Worm (Caenorhabditis elegans) whole organism, L2 larva: Measurements from ENCODE around the gene nep-12.

Experiments used
- ama-1 ChIP-seq: fragments of 150-350 bp; optimal IDR thresholded peaks from 2 replicates; lab custom pipeline; 2018; ENCODE audit warnings: inconsistent platforms
- blmp-1 ChIP-seq: sonication (generic microtip); optimal IDR thresholded peaks from 2 replicates; lab custom pipeline; 2017; ENCODE audit warnings: missing genetic modification characterization, mild to moderate bottlenecking, missing compliant biosample characterization, antibody characterized with exemption, moderate library complexity; ENCODE audit not compliant: insufficient read depth
- lsy-2 ChIP-seq, 2 experiments: fragments of 150-350 bp in 1 of 2; sonication (generic microtip) in 1 of 2; optimal IDR thresholded peaks; 2 replicates each; lab custom pipeline; 2014 to 2017; ENCODE audit warnings: missing biosample characterization in 2 of 2, missing genetic modification characterization in 2 of 2
- nhr-237 ChIP-seq: fragments of 150-350 bp; optimal IDR thresholded peaks from 2 replicates; lab custom pipeline; 2014; ENCODE audit warnings: missing biosample characterization, missing genetic modification characterization
- nhr-77 ChIP-seq: fragments of 150-350 bp; optimal IDR thresholded peaks from 2 replicates; lab custom pipeline; 2014; ENCODE audit warnings: missing biosample characterization, missing genetic modification characterization
- unc-62 ChIP-seq: fragments of 150-350 bp; optimal IDR thresholded peaks from 2 replicates; lab custom pipeline; 2014; ENCODE audit warnings: missing biosample characterization, missing genetic modification reagents, missing genetic modification characterization
- zag-1 ChIP-seq: fragments of 150-350 bp; optimal IDR thresholded peaks from 2 replicates; lab custom pipeline; 2014; ENCODE audit warnings: missing biosample characterization, missing genetic modification characterization
- ztf-1 ChIP-seq: fragments of 200-800 bp; sonication (Bioruptor generic); conservative IDR thresholded peaks from 2 replicates; pipeline ENCODE4 v1.3.6; 2022; ENCODE audit warnings: missing genetic modification characterization, missing compliant biosample characterization
- ztf-11 ChIP-seq: sonication (generic microtip); optimal IDR thresholded peaks from 2 replicates; lab custom pipeline; 2017; ENCODE audit warnings: missing biosample characterization, missing genetic modification characterization

ce11 chrII:4766284-4766683, 18.1 kb downstream of the nep-12 start, which contains the start of gene ttm-2:
- TF ChIP-seq lsy-2 (tag; optimal IDR thresholded peaks at IDR 0.05; lab: Kevin White, UChicago), result no peak
- TF ChIP-seq ama-1 (lab: Kevin White, UChicago), result no peak
- TF ChIP-seq nhr-77, result no peak
- no peak for TF ChIP-seq unc-62 (GFP tag; lab: Kevin White, UChicago)
- no peak for TF ChIP-seq nhr-237
- no peak for TF ChIP-seq ztf-11 (tag; lab: Kevin White, UChicago)
- TF ChIP-seq zag-1 (tag; lab: Kevin White, UChicago), result no peak
- no peak for TF ChIP-seq blmp-1
- no peak for TF ChIP-seq ztf-1 (GFP tag; lab: Robert Waterston, UW)
